Fruit fly (Drosophila melanogaster): ENCODE measurements around the gene Tsf1.

dm6 chrX:18422112-18422511, 35.2 kb downstream of the Tsf1 start, which contains the start of gene CG42323:
- TF ChIP-seq CG14711 (tag; optimal IDR thresholded peaks at IDR 0.05) (no peak), bab1 (GFP tag; optimal IDR thresholded peaks at IDR 0.05) (no peak), tj (GFP tag; optimal IDR thresholded peaks at IDR 0.05) (no peak), CG33017 (tag; optimal IDR thresholded peaks at IDR 0.05) (no peak), CG5204 (GFP tag; optimal IDR thresholded peaks at IDR 0.05) (no peak), Clk (GFP tag; optimal IDR thresholded peaks at IDR 0.05) (no peak), Crg-1 (GFP tag; optimal IDR thresholded peaks at IDR 0.05) (no peak), CG1620 (GFP tag; optimal IDR thresholded peaks at IDR 0.05) (no peak), CG11617 (GFP tag; optimal IDR thresholded peaks at IDR 0.05) (no peak), pad (GFP tag; optimal IDR thresholded peaks at IDR 0.05) (no peak), cic (GFP tag; optimal IDR thresholded peaks at IDR 0.05) (no peak)
